Worm (Caenorhabditis elegans) whole organism, mixed stage, embryonic: ENCODE results near the gene srbc-83.
A peak's percentile ranks its signal among the peaks of the same experiment; 100 is the strongest.

Source experiments
- M03D4.4 ChIP-seq: sonication (generic microtip); optimal IDR thresholded peaks from 2 replicates; lab custom pipeline; 2017; ENCODE audit warnings: mild to moderate bottlenecking, missing genetic modification characterization, missing compliant biosample characterization
- bed-3 ChIP-seq: fragments of 200-800 bp; sonication (Bioruptor generic); optimal IDR thresholded peaks from 3 replicates; lab custom pipeline; 2018; ENCODE audit warnings: mild to moderate bottlenecking, missing genetic modification characterization, moderate library complexity, missing compliant biosample characterization
- blmp-1 ChIP-seq: fragments of 150-350 bp; optimal IDR thresholded peaks from 2 replicates; lab custom pipeline; 2014; ENCODE audit warnings: missing biosample characterization, missing genetic modification characterization
- ceh-39 ChIP-seq: fragments of 150-350 bp; optimal IDR thresholded peaks from 2 replicates; lab custom pipeline; 2014; ENCODE audit warnings: missing biosample characterization, missing genetic modification characterization
- ceh-43 ChIP-seq: fragments of 200-800 bp; sonication (Bioruptor generic); optimal IDR thresholded peaks from 2 replicates; lab custom pipeline; 2018; ENCODE audit warnings: mild to moderate bottlenecking, missing genetic modification characterization, moderate library complexity, missing compliant biosample characterization
- ceh-83 ChIP-seq: fragments of 200-800 bp; sonication (Bioruptor generic); optimal IDR thresholded peaks from 2 replicates; lab custom pipeline; 2018; ENCODE audit warnings: mild to moderate bottlenecking, missing genetic modification characterization, missing compliant biosample characterization
- ces-1 ChIP-seq: fragments of 150-350 bp; optimal IDR thresholded peaks from 2 replicates; lab custom pipeline; 2014; ENCODE audit warnings: missing biosample characterization, missing genetic modification reagents, missing genetic modification characterization
- cnd-1 ChIP-seq: fragments of 200-800 bp; sonication (Bioruptor generic); optimal IDR thresholded peaks from 2 replicates; lab custom pipeline; 2018; ENCODE audit warnings: mild to moderate bottlenecking, missing genetic modification characterization, missing compliant biosample characterization
- drap-1 ChIP-seq: fragments of 200-800 bp; sonication (Bioruptor generic); optimal IDR thresholded peaks from 3 replicates; lab custom pipeline; 2018; ENCODE audit warnings: mild to moderate bottlenecking, missing genetic modification characterization, missing compliant biosample characterization
- elt-1 ChIP-seq: sonication (generic microtip); optimal IDR thresholded peaks from 2 replicates; lab custom pipeline; 2017; ENCODE audit warnings: missing genetic modification characterization, mild to moderate bottlenecking, missing compliant biosample characterization, antibody characterized with exemption, moderate library complexity, borderline replicate concordance; ENCODE audit not compliant: insufficient read depth
- flh-1 ChIP-seq: fragments of 200-800 bp; sonication (Bioruptor generic); optimal IDR thresholded peaks from 2 replicates; lab custom pipeline; 2018; ENCODE audit warnings: mild to moderate bottlenecking, missing genetic modification characterization, moderate library complexity, missing compliant biosample characterization
- hlh-1 ChIP-seq: fragments of 150-350 bp; optimal IDR thresholded peaks from 2 replicates; lab custom pipeline; 2014; ENCODE audit warnings: missing biosample characterization, missing genetic modification reagents, missing genetic modification characterization
- lin-13 ChIP-seq: fragments of 150-350 bp; optimal IDR thresholded peaks from 2 replicates; lab custom pipeline; 2014; ENCODE audit warnings: missing biosample characterization, missing genetic modification characterization
- lin-32 ChIP-seq: fragments of 200-800 bp; sonication (Bioruptor generic); optimal IDR thresholded peaks from 2 replicates; lab custom pipeline; 2018; ENCODE audit warnings: mild to moderate bottlenecking, missing genetic modification characterization, missing compliant biosample characterization
- lsy-2 ChIP-seq: fragments of 150-350 bp; optimal IDR thresholded peaks from 2 replicates; lab custom pipeline; 2014; ENCODE audit warnings: missing biosample characterization, missing genetic modification characterization
- mab-5 ChIP-seq: fragments of 150-350 bp; optimal IDR thresholded peaks from 2 replicates; lab custom pipeline; 2014; ENCODE audit warnings: missing biosample characterization, missing genetic modification characterization
- mep-1 ChIP-seq: fragments of 150-350 bp; optimal IDR thresholded peaks from 2 replicates; lab custom pipeline; 2017; ENCODE audit warnings: missing biosample characterization, missing genetic modification reagents, missing genetic modification characterization, inconsistent platforms
- nhr-12 ChIP-seq: fragments of 150-350 bp; optimal IDR thresholded peaks from 2 replicates; lab custom pipeline; 2014; ENCODE audit warnings: missing biosample characterization, missing genetic modification characterization
- nhr-237 ChIP-seq: fragments of 150-350 bp; optimal IDR thresholded peaks from 2 replicates; lab custom pipeline; 2014; ENCODE audit warnings: missing biosample characterization, missing genetic modification characterization
- nhr-28 ChIP-seq: fragments of 150-350 bp; optimal IDR thresholded peaks from 2 replicates; lab custom pipeline; 2014; ENCODE audit warnings: missing biosample characterization, missing genetic modification characterization
- nhr-76 ChIP-seq: sonication (generic microtip); optimal IDR thresholded peaks from 2 replicates; lab custom pipeline; 2017; ENCODE audit warnings: missing biosample characterization, missing genetic modification characterization
- sem-2 ChIP-seq: fragments of 200-800 bp; sonication (Bioruptor generic); optimal IDR thresholded peaks from 2 replicates; lab custom pipeline; 2018; ENCODE audit warnings: mild to moderate bottlenecking, missing genetic modification characterization, missing compliant biosample characterization
- snpc-4 ChIP-seq: fragments of 150-350 bp; optimal IDR thresholded peaks from 2 replicates; lab custom pipeline; 2014; ENCODE audit warnings: missing biosample characterization, missing genetic modification characterization
- unc-120 ChIP-seq: sonication (generic microtip); optimal IDR thresholded peaks from 2 replicates; lab custom pipeline; 2017; ENCODE audit warnings: missing genetic modification characterization, missing compliant biosample characterization; ENCODE audit not compliant: poor library complexity, severe bottlenecking
- unc-39 ChIP-seq: fragments of 150-350 bp; optimal IDR thresholded peaks from 2 replicates; lab custom pipeline; 2014; ENCODE audit warnings: missing biosample characterization, missing genetic modification characterization
- zip-8 ChIP-seq: fragments of 150-350 bp; optimal IDR thresholded peaks from 2 replicates; lab custom pipeline; 2014; ENCODE audit warnings: missing biosample characterization, missing genetic modification characterization

The srbc-83 gene

ce11 chrV:16300276-16300675, 3.1 kb downstream of the srbc-83 start, which contains the start of gene srbc-82:
Gene srbc-82, plus strand, starts transcription at chrV:16300576.
- TF ChIP-seq ces-1 (GFP tag; lab: Kevin White, UChicago) (no peak), M03D4.4 (tag; lab: Kevin White, UChicago) (no peak), drap-1 (GFP tag; lab: Kevin White, UChicago) (no peak), flh-1 (GFP tag; lab: Kevin White, UChicago) (no peak), nhr-76 (tag; lab: Kevin White, UChicago) (no peak), ceh-39 (no peak), unc-39 (tag; lab: Kevin White, UChicago) (no peak), unc-120 (tag; lab: Kevin White, UChicago) (no peak), nhr-237 (tag; lab: Kevin White, UChicago) (no peak), lin-13 (tag; lab: Kevin White, UChicago) (no peak)

- TF ChIP-seq nhr-12 (tag; lab: Kevin White, UChicago) = no peak
Observed at ce11 chrV:16302439-16302838, 5.3 kb downstream of the srbc-83 start, which contains the start of the genes C31A11.13 and oac-6. Gene C31A11.13, minus strand, starts transcription at chrV:16302551. Gene oac-6, plus strand, starts transcription at chrV:16302717.

- TF ChIP-seq bed-3 (GFP tag; lab: Kevin White, UChicago) (no peak), ceh-39 (no peak), hlh-1 (tag; lab: Kevin White, UChicago) (no peak), lin-32 (GFP tag; lab: Kevin White, UChicago) (no peak)
Observed at ce11 chrV:16307253-16307652, 10.1 kb downstream of the srbc-83 start, which contains the start of gene srxa-7. Gene srxa-7, plus strand, starts transcription at chrV:16307553.

ce11 chrV:16308343-16308742, 11.2 kb downstream of the srbc-83 start:
- TF ChIP-seq ceh-43 (GFP tag; lab: Kevin White, UChicago) = no peak
- no peak for TF ChIP-seq ceh-39
- TF ChIP-seq mep-1 (tag; lab: Kevin White, UChicago) = no peak
- TF ChIP-seq bed-3 (GFP tag; lab: Kevin White, UChicago) = no peak
- no peak for TF ChIP-seq blmp-1 (tag; lab: Kevin White, UChicago)
- TF ChIP-seq mab-5 = no peak
- TF ChIP-seq nhr-28 = no peak
- TF ChIP-seq zip-8 (tag; lab: Kevin White, UChicago) = no peak

- TF ChIP-seq nhr-28 (peak; percentile 12), zip-8 (tag; lab: Kevin White, UChicago) (peak; percentile 74), lin-13 (tag; lab: Kevin White, UChicago) (no peak)
Observed at ce11 chrV:16309523-16309922, 12.4 kb downstream of the srbc-83 start, which contains the start of gene oac-7. Gene oac-7, plus strand, starts transcription at chrV:16309805.

ce11 chrV:16315004-16315403, 17.8 kb downstream of the srbc-83 start, which contains the start of gene str-214:
Gene str-214, plus strand, starts transcription at chrV:16315304.
- TF ChIP-seq unc-39 (tag; lab: Kevin White, UChicago) = no peak
- TF ChIP-seq drap-1 (GFP tag; lab: Kevin White, UChicago) = no peak
- no peak for TF ChIP-seq cnd-1 (tag; lab: Kevin White, UChicago)
- TF ChIP-seq nhr-237 (tag; lab: Kevin White, UChicago) = no peak
- TF ChIP-seq ceh-83 (GFP tag; lab: Kevin White, UChicago) = no peak
- TF ChIP-seq zip-8 (tag; lab: Kevin White, UChicago) = no peak
- TF ChIP-seq nhr-76 (tag; lab: Kevin White, UChicago) = no peak
- TF ChIP-seq lin-13 (tag; lab: Kevin White, UChicago) = no peak
- TF ChIP-seq lsy-2 (tag; lab: Kevin White, UChicago) = no peak
- TF ChIP-seq hlh-1 (tag; lab: Kevin White, UChicago) = no peak
- no peak for TF ChIP-seq elt-1 (tag; lab: Kevin White, UChicago)

- no peak for TF ChIP-seq nhr-12 (tag; lab: Kevin White, UChicago)
- no peak for TF ChIP-seq mab-5
- no peak for TF ChIP-seq unc-120 (tag; lab: Kevin White, UChicago)
- TF ChIP-seq sem-2 (GFP tag; lab: Kevin White, UChicago) = no peak
- no peak for TF ChIP-seq snpc-4 (tag; lab: Kevin White, UChicago)
Observed at ce11 chrV:16317244-16317643, 20.1 kb downstream of the srbc-83 start, which contains the start of gene srh-180. Gene srh-180, plus strand, starts transcription at chrV:16317544.
